Worm (Caenorhabditis elegans): ENCODE data around the gene C05C10.5.

C05C10.5 gene

ce11 chrII:9900276-9900675 is 38.6 kb upstream of the C05C10.5 start, which contains the start of gene unc-4:
unc-4 (minus strand) TSS chrII:9900376.
- TF ChIP-seq scrt-1 (GFP tag; IDR thresholded peaks at IDR 0.05) (no peak), pes-1 (GFP tag; IDR thresholded peaks at IDR 0.05) (no peak), F13C5.2 (tag; optimal IDR thresholded peaks at IDR 0.05) (no peak), tbx-37 (GFP tag; conservative IDR thresholded peaks at IDR 0.05) (no peak), hmbx-1 (tag; optimal IDR thresholded peaks at IDR 0.05) (no peak), sea-1 (GFP tag; conservative IDR thresholded peaks at IDR 0.05) (no peak), tbx-11 (GFP tag; IDR thresholded peaks at IDR 0.05) (no peak), hnd-1 (tag; optimal IDR thresholded peaks at IDR 0.05) (no peak), ets-7 (tag; optimal IDR thresholded peaks at IDR 0.05) (no peak)

ce11 chrII:9904459-9904858 is 34.4 kb upstream of the C05C10.5 start:
- TF ChIP-seq F13C5.2 (tag; optimal IDR thresholded peaks at IDR 0.05) (no peak), pes-1 (GFP tag; IDR thresholded peaks at IDR 0.05) (no peak), tra-4 (tag; optimal IDR thresholded peaks at IDR 0.05) (no peak), flt-1 (GFP tag; IDR thresholded peaks at IDR 0.05) (no peak), ets-7 (tag; optimal IDR thresholded peaks at IDR 0.05) (no peak), hmbx-1 (tag; optimal IDR thresholded peaks at IDR 0.05) (no peak), scrt-1 (GFP tag; IDR thresholded peaks at IDR 0.05) (no peak), ceh-13 (GFP tag; optimal IDR thresholded peaks at IDR 0.05) (no peak), ama-1 (optimal IDR thresholded peaks at IDR 0.05) (no peak), B0310.2 (tag; optimal IDR thresholded peaks at IDR 0.05) (no peak), tbx-11 (GFP tag; IDR thresholded peaks at IDR 0.05) (no peak), sea-1 (GFP tag; conservative IDR thresholded peaks at IDR 0.05) (no peak), aly-1 (tag; optimal IDR thresholded peaks at IDR 0.05) (no peak), tbx-37 (GFP tag; conservative IDR thresholded peaks at IDR 0.05) (no peak), ceh-36 (tag; optimal IDR thresholded peaks at IDR 0.05) (no peak), hnd-1 (tag; optimal IDR thresholded peaks at IDR 0.05) (no peak), hmg-4 (GFP tag; optimal IDR thresholded peaks at IDR 0.05) (no peak)

- TF ChIP-seq hmbx-1 (tag; optimal IDR thresholded peaks at IDR 0.05) (no peak), tra-4 (tag; optimal IDR thresholded peaks at IDR 0.05) (no peak), ceh-13 (GFP tag; optimal IDR thresholded peaks at IDR 0.05) (no peak), flt-1 (GFP tag; IDR thresholded peaks at IDR 0.05) (no peak), tbx-37 (GFP tag; conservative IDR thresholded peaks at IDR 0.05) (no peak), F13C5.2 (tag; optimal IDR thresholded peaks at IDR 0.05) (no peak), ets-7 (tag; optimal IDR thresholded peaks at IDR 0.05) (no peak)
Observed at ce11 chrII:9914999-9915398, 23.8 kb upstream of the C05C10.5 start, which contains the start of gene F26C11.3. F26C11.3 (minus strand) TSS chrII:9915099.

- no peak for TF ChIP-seq B0310.2 (tag; optimal IDR thresholded peaks at IDR 0.05)
- no peak for TF ChIP-seq ets-7 (tag; optimal IDR thresholded peaks at IDR 0.05)
- TF ChIP-seq sea-1 (GFP tag; conservative IDR thresholded peaks at IDR 0.05): no peak
- no peak for TF ChIP-seq tbx-11 (GFP tag; IDR thresholded peaks at IDR 0.05)
- no peak for TF ChIP-seq hmbx-1 (tag; optimal IDR thresholded peaks at IDR 0.05)
- TF ChIP-seq hmg-4 (GFP tag; optimal IDR thresholded peaks at IDR 0.05): no peak
- no peak for TF ChIP-seq pes-1 (GFP tag; IDR thresholded peaks at IDR 0.05)
- TF ChIP-seq ama-1 (optimal IDR thresholded peaks at IDR 0.05): no peak
- TF ChIP-seq F13C5.2 (tag; optimal IDR thresholded peaks at IDR 0.05): no peak
- no peak for TF ChIP-seq flt-1 (GFP tag; IDR thresholded peaks at IDR 0.05)
- TF ChIP-seq ceh-13 (GFP tag; optimal IDR thresholded peaks at IDR 0.05): no peak
- no peak for TF ChIP-seq aly-1 (tag; optimal IDR thresholded peaks at IDR 0.05)
- no peak for TF ChIP-seq tbx-37 (GFP tag; conservative IDR thresholded peaks at IDR 0.05)
- TF ChIP-seq scrt-1 (GFP tag; IDR thresholded peaks at IDR 0.05): no peak
- TF ChIP-seq ceh-36 (tag; optimal IDR thresholded peaks at IDR 0.05): no peak
- TF ChIP-seq tra-4 (tag; optimal IDR thresholded peaks at IDR 0.05): no peak
- no peak for TF ChIP-seq hnd-1 (tag; optimal IDR thresholded peaks at IDR 0.05)
Observed at ce11 chrII:9916177-9916576, 22.7 kb upstream of the C05C10.5 start, which contains the start of gene F26C11.4. F26C11.4 (minus strand) TSS chrII:9916277.

ce11 chrII:9917904-9918303 is 20.9 kb upstream of the C05C10.5 start, which contains the start of gene C05C10.8:
C05C10.8 (minus strand) TSS chrII:9918004.
- TF ChIP-seq aly-1 (tag; optimal IDR thresholded peaks at IDR 0.05) (no peak), ama-1 (optimal IDR thresholded peaks at IDR 0.05) (no peak), hmbx-1 (tag; optimal IDR thresholded peaks at IDR 0.05) (no peak), flt-1 (GFP tag; IDR thresholded peaks at IDR 0.05) (no peak), F13C5.2 (tag; optimal IDR thresholded peaks at IDR 0.05) (no peak), hmg-4 (GFP tag; optimal IDR thresholded peaks at IDR 0.05) (no peak), ets-7 (tag; optimal IDR thresholded peaks at IDR 0.05) (no peak), pes-1 (GFP tag; IDR thresholded peaks at IDR 0.05) (no peak), hnd-1 (tag; optimal IDR thresholded peaks at IDR 0.05) (no peak)

- TF ChIP-seq ceh-36 (tag; optimal IDR thresholded peaks at IDR 0.05): no peak
- TF ChIP-seq hmg-4 (GFP tag; optimal IDR thresholded peaks at IDR 0.05): no peak
- no peak for TF ChIP-seq ama-1 (optimal IDR thresholded peaks at IDR 0.05)
Observed at ce11 chrII:9920468-9920867, 18.4 kb upstream of the C05C10.5 start, which contains the start of gene pho-10. pho-10 (minus strand) TSS chrII:9920568.

- no peak for TF ChIP-seq ceh-13 (GFP tag; optimal IDR thresholded peaks at IDR 0.05)
Observed at ce11 chrII:9921622-9922269, 17.1 kb upstream of the C05C10.5 start, which contains the start of gene C05C10.2. C05C10.2 (plus strand) TSS chrII:9922219.

- no peak for TF ChIP-seq flt-1 (GFP tag; IDR thresholded peaks at IDR 0.05)
- TF ChIP-seq ama-1 (optimal IDR thresholded peaks at IDR 0.05): no peak
- TF ChIP-seq tbx-37 (GFP tag; conservative IDR thresholded peaks at IDR 0.05): no peak
- no peak for TF ChIP-seq hmbx-1 (tag; optimal IDR thresholded peaks at IDR 0.05)
- no peak for TF ChIP-seq ets-7 (tag; optimal IDR thresholded peaks at IDR 0.05)
- no peak for TF ChIP-seq hnd-1 (tag; optimal IDR thresholded peaks at IDR 0.05)
- no peak for TF ChIP-seq tra-4 (tag; optimal IDR thresholded peaks at IDR 0.05)
- TF ChIP-seq hmg-4 (GFP tag; optimal IDR thresholded peaks at IDR 0.05): no peak
- TF ChIP-seq aly-1 (tag; optimal IDR thresholded peaks at IDR 0.05): no peak
- TF ChIP-seq pes-1 (GFP tag; IDR thresholded peaks at IDR 0.05): no peak
Observed at ce11 chrII:9928470-9928869, 10.4 kb upstream of the C05C10.5 start.
